Worm (Caenorhabditis elegans) whole organism, L1 larva: Measurements from ENCODE around the gene T05C7.7.

Source experiments
- F16B12.6 ChIP-seq: fragments of 150-350 bp; optimal IDR thresholded peaks from 2 replicates; lab custom pipeline; 2014; ENCODE audit warnings: missing biosample characterization, missing genetic modification characterization
- blmp-1 ChIP-seq: fragments of 150-350 bp; optimal IDR thresholded peaks from 2 replicates; lab custom pipeline; 2014; ENCODE audit warnings: missing biosample characterization, missing genetic modification characterization
- ceh-82 ChIP-seq, 3 experiments: fragments of 150-350 bp in 1 of 3; sonication (generic microtip) in 2 of 3; optimal IDR thresholded peaks; 2 replicates each; lab custom pipeline; 2014 to 2017; ENCODE audit warnings: missing biosample characterization in 3 of 3, missing genetic modification characterization in 3 of 3
- ceh-88 ChIP-seq: fragments of 200-800 bp; sonication (Bioruptor generic); IDR thresholded peaks from 2 replicates; pipeline ENCODE4 v1.3.6; 2022; ENCODE audit warnings: missing genetic modification characterization, missing compliant biosample characterization
- ceh-90 ChIP-seq: sonication (generic microtip); optimal IDR thresholded peaks from 2 replicates; lab custom pipeline; 2016; ENCODE audit warnings: missing genetic modification characterization, missing compliant biosample characterization
- dsc-1 ChIP-seq: sonication (generic microtip); optimal IDR thresholded peaks from 2 replicates; lab custom pipeline; 2016; ENCODE audit warnings: mild to moderate bottlenecking, missing genetic modification characterization, missing compliant biosample characterization
- efl-1 ChIP-seq, 4 experiments: fragments of 150-350 bp; optimal IDR thresholded peaks in 3 of 4; peaks in 1 of 4; 1 replicate in 1 of 4; 2 replicates in 3 of 4; lab custom pipeline; 2014; ENCODE audit warnings: missing biosample characterization in 2 of 4, missing genetic modification characterization in 2 of 4, missing genetic modification reagents in 2 of 4
- efl-3 ChIP-seq: fragments of 200-800 bp; sonication (Bioruptor generic); optimal IDR thresholded peaks from 2 replicates; lab custom pipeline; 2018; ENCODE audit warnings: mild to moderate bottlenecking, missing genetic modification characterization, missing compliant biosample characterization
- elt-2 ChIP-seq: sonication (generic microtip); optimal IDR thresholded peaks from 2 replicates; lab custom pipeline; 2016; ENCODE audit warnings: missing genetic modification characterization, mild to moderate bottlenecking, inconsistent platforms, missing compliant biosample characterization, missing genetic modification reagents
- elt-3 ChIP-seq, 6 experiments: fragments of 150-350 bp in 1 of 6; sonication (generic microtip); optimal IDR thresholded peaks; 2 replicates each; lab custom pipeline; 2017 to 2018; ENCODE audit warnings: missing biosample characterization in 6 of 6, missing genetic modification characterization in 6 of 6, inconsistent platforms in 1 of 6
- fkh-10 ChIP-seq: sonication (generic microtip); optimal IDR thresholded peaks from 2 replicates; lab custom pipeline; 2017; ENCODE audit warnings: missing biosample characterization, missing genetic modification reagents, missing genetic modification characterization
- fkh-4 ChIP-seq: sonication (generic microtip); optimal IDR thresholded peaks from 2 replicates; lab custom pipeline; 2016; ENCODE audit warnings: missing compliant biosample characterization, missing genetic modification characterization, borderline replicate concordance
- fkh-8 ChIP-seq: sonication (generic microtip); optimal IDR thresholded peaks from 2 replicates; lab custom pipeline; 2016; ENCODE audit warnings: mild to moderate bottlenecking, missing genetic modification characterization, missing compliant biosample characterization
- grh-1 ChIP-seq: fragments of 200-800 bp; sonication (Bioruptor generic); IDR thresholded peaks from 2 replicates; pipeline ENCODE4 v1.3.6; 2022; ENCODE audit warnings: missing genetic modification reagents, missing genetic modification characterization, missing compliant biosample characterization
- hpl-2 ChIP-seq: fragments of 150-350 bp; optimal IDR thresholded peaks from 2 replicates; lab custom pipeline; 2014; ENCODE audit warnings: missing biosample characterization, missing genetic modification reagents, missing genetic modification characterization
- jun-1 ChIP-seq: fragments of 150-350 bp; optimal IDR thresholded peaks from 2 replicates; lab custom pipeline; 2014; ENCODE audit warnings: missing biosample characterization, missing genetic modification reagents, missing genetic modification characterization
- lin-14 ChIP-seq: fragments of 200-800 bp; sonication (Bioruptor generic); optimal IDR thresholded peaks from 2 replicates; lab custom pipeline; 2018; ENCODE audit warnings: mild to moderate bottlenecking, missing genetic modification characterization, moderate library complexity, missing compliant biosample characterization
- lin-15B ChIP-seq: fragments of 150-350 bp; sonication (generic microtip); optimal IDR thresholded peaks from 3 replicates; lab custom pipeline; 2014; ENCODE audit warnings: missing biosample characterization, missing genetic modification characterization
- lsy-2 ChIP-seq, 2 experiments: fragments of 150-350 bp; optimal IDR thresholded peaks; 2 replicates each; lab custom pipeline; 2014; ENCODE audit warnings: missing biosample characterization in 2 of 2, missing genetic modification characterization in 2 of 2
- mdl-1 ChIP-seq, 2 experiments: fragments of 150-350 bp; optimal IDR thresholded peaks; 2 replicates each; lab custom pipeline; 2014 to 2017; ENCODE audit warnings: missing biosample characterization in 2 of 2, missing genetic modification characterization in 2 of 2, inconsistent platforms in 1 of 2
- nhr-20 ChIP-seq: sonication (generic microtip); optimal IDR thresholded peaks from 2 replicates; lab custom pipeline; 2016; ENCODE audit warnings: mild to moderate bottlenecking, missing genetic modification characterization, missing compliant biosample characterization
- nhr-28 ChIP-seq: fragments of 150-350 bp; optimal IDR thresholded peaks from 2 replicates; lab custom pipeline; 2014; ENCODE audit warnings: missing biosample characterization, missing genetic modification characterization
- nhr-47 ChIP-seq: sonication (generic microtip); optimal IDR thresholded peaks from 2 replicates; lab custom pipeline; 2016; ENCODE audit warnings: mild to moderate bottlenecking, missing genetic modification characterization, moderate library complexity, missing compliant biosample characterization
- nhr-71 ChIP-seq: sonication (generic microtip); optimal IDR thresholded peaks from 2 replicates; lab custom pipeline; 2016; ENCODE audit warnings: mild to moderate bottlenecking, missing genetic modification characterization, moderate library complexity, missing compliant biosample characterization
- nhr-76 ChIP-seq: sonication (generic microtip); optimal IDR thresholded peaks from 2 replicates; lab custom pipeline; 2017; ENCODE audit warnings: missing biosample characterization, missing genetic modification characterization
- nhr-77 ChIP-seq: fragments of 150-350 bp; optimal IDR thresholded peaks from 2 replicates; lab custom pipeline; 2014; ENCODE audit warnings: missing biosample characterization, missing genetic modification characterization
- nhr-85 ChIP-seq: sonication (generic microtip); peaks from one replicate; lab custom pipeline; 2016; ENCODE audit warnings: missing genetic modification characterization, inconsistent platforms, missing compliant biosample characterization
- nhr-90 ChIP-seq: sonication (generic microtip); optimal IDR thresholded peaks from 2 replicates; lab custom pipeline; 2016; ENCODE audit warnings: mild to moderate bottlenecking, missing genetic modification characterization, missing compliant biosample characterization; ENCODE audit not compliant: poor library complexity
- pag-3 ChIP-seq: sonication (generic microtip); optimal IDR thresholded peaks from 2 replicates; lab custom pipeline; 2017; ENCODE audit warnings: missing genetic modification characterization, mild to moderate bottlenecking, missing compliant biosample characterization, antibody characterized with exemption, borderline replicate concordance; ENCODE audit not compliant: insufficient read depth
- pax-3 ChIP-seq: fragments of 200-800 bp; sonication (Bioruptor generic); optimal IDR thresholded peaks from 2 replicates; lab custom pipeline; 2018; ENCODE audit warnings: mild to moderate bottlenecking, missing genetic modification characterization, moderate library complexity, missing compliant biosample characterization
- pqm-1 ChIP-seq: sonication (generic microtip); optimal IDR thresholded peaks from 3 replicates; lab custom pipeline; 2017; ENCODE audit warnings: missing biosample characterization, missing genetic modification characterization
- rnt-1 ChIP-seq: sonication (generic microtip); optimal IDR thresholded peaks from 2 replicates; lab custom pipeline; 2016; ENCODE audit warnings: mild to moderate bottlenecking, missing genetic modification characterization, moderate library complexity, missing compliant biosample characterization
- skn-1 ChIP-seq: fragments of 150-350 bp; optimal IDR thresholded peaks from 2 replicates; lab custom pipeline; 2014; ENCODE audit warnings: missing biosample characterization, missing genetic modification characterization
- sox-4 ChIP-seq: sonication (generic microtip); optimal IDR thresholded peaks from 2 replicates; lab custom pipeline; 2016; ENCODE audit warnings: missing genetic modification characterization, missing compliant biosample characterization
- tbx-2 ChIP-seq: sonication (generic microtip); optimal IDR thresholded peaks from 2 replicates; lab custom pipeline; 2016; ENCODE audit warnings: missing genetic modification characterization, missing compliant biosample characterization
- unc-98 ChIP-seq: fragments of 200-800 bp; sonication (Bioruptor generic); IDR thresholded peaks from 2 replicates; pipeline ENCODE4 v1.3.6; 2022; ENCODE audit warnings: missing genetic modification characterization, missing compliant biosample characterization
- ztf-11 ChIP-seq, 2 experiments: sonication (generic microtip); optimal IDR thresholded peaks; 2 replicates each; lab custom pipeline; 2016 to 2017; ENCODE audit warnings: missing genetic modification characterization in 2 of 2, missing biosample characterization in 1 of 2, missing compliant biosample characterization in 1 of 2
- ztf-4 ChIP-seq: fragments of 150-350 bp; optimal IDR thresholded peaks from 2 replicates; lab custom pipeline; 2014; ENCODE audit warnings: missing biosample characterization, missing genetic modification characterization

Gene T05C7.7

ce11 chrIV:71266-71665 is 9.7 kb downstream of the T05C7.7 start:
- TF ChIP-seq pax-3 (no peak), efl-3 (no peak), fkh-8 (tag; lab: Kevin White, UChicago) (no peak), F16B12.6 (tag; lab: Kevin White, UChicago) (no peak), pag-3 (tag; lab: Kevin White, UChicago) (no peak), nhr-76 (no peak), efl-1 (optimal IDR thresholded peaks at IDR 0.05; lab: Kevin White, UChicago) (no peak), efl-1 (GFP tag; optimal IDR thresholded peaks at IDR 0.05 in 1 of 2; lab: Kevin White, UChicago) (peak in 1 of 2 experiments; percentile 3), ceh-90 (tag; lab: Kevin White, UChicago) (no peak)
- TF ChIP-seq, all 84 proteins: peak for 1

- TF ChIP-seq dsc-1 (tag; lab: Kevin White, UChicago) (peak; percentile 91), jun-1 (tag; lab: Kevin White, UChicago) (no peak), sox-4 (tag; lab: Kevin White, UChicago) (peak; percentile 33), nhr-47 (tag; lab: Kevin White, UChicago) (no peak)
These were observed 11.6 kb downstream of the T05C7.7 start for ce11 chrIV:73175-73574.

- TF ChIP-seq nhr-85 (tag; lab: Kevin White, UChicago) (no peak), grh-1 (GFP tag; lab: Robert Waterston, UW) (no peak)
These were observed 14.5 kb downstream of the T05C7.7 start, which contains the start of gene T05C7.8 for ce11 chrIV:76070-76469. Gene T05C7.8, plus strand, starts transcription at chrIV:76370.

DNA sequence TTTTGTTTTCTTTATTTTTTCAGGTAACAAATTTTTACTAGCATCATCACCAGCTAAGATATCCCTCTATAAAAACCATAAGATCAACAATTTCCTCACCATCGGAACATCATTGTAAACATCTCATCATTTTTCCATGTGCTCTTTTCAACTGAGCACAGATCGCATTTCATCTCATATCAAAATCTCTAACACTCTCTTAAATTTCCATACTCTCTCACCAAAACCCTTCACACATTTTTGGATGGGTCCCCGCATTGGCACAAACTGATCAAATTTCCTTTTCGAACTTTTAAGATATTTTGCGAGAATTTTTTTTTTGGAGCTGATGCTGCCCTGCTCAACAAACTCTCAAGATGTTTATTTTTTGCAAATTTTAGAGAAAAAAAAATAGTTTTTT is 15.9 kb downstream of the T05C7.7 start:
- TF ChIP-seq efl-1 (optimal IDR thresholded peaks at IDR 0.05; lab: Kevin White, UChicago) (no peak), efl-1 (GFP tag; optimal IDR thresholded peaks at IDR 0.05 in 1 of 2; lab: Kevin White, UChicago) (peak in 1 of 2 experiments; percentile 70), F16B12.6 (tag; lab: Kevin White, UChicago) (no peak)

- TF ChIP-seq nhr-85 (tag; lab: Kevin White, UChicago) (peak; percentile 22), grh-1 (GFP tag; lab: Robert Waterston, UW) (no peak)
These were observed 16.7 kb downstream of the T05C7.7 start for ce11 chrIV:78206-78605.

DNA sequence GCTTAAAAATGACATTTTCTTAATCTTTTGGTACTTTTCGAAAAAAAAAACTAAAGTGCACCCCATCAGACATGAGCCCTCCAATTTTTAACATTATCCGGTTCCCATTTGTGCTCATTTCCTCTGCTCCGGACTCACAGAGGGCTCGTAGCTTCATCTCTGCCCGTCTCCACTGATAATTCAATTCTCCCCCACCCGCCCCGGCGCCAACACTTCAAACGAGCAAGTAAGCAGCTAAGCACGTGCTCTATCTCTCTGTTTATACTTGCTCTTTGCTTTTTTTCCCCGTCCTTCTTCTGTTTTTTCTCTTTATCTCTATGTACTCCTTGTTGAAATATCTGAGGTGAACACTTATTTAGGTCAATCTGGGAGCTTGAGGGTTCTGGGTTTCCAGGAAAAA is 17.7 kb downstream of the T05C7.7 start, which contains the start of gene T05C7.9:
Gene T05C7.9 (plus strand): TSS at position 72 of the 400 bp plus-strand sequence.
- TF ChIP-seq elt-2 (tag; lab: Kevin White, UChicago) (no peak), ztf-4 (no peak), fkh-4 (tag; lab: Kevin White, UChicago) (no peak), efl-1 (optimal IDR thresholded peaks at IDR 0.05; lab: Kevin White, UChicago) (no peak), efl-1 (GFP tag; optimal IDR thresholded peaks at IDR 0.05 in 1 of 2; lab: Kevin White, UChicago) (peak in 1 of 2 experiments; percentile 87), nhr-90 (tag; lab: Kevin White, UChicago) (no peak), nhr-20 (tag; lab: Kevin White, UChicago) (no peak), hpl-2 (GFP tag; lab: Kevin White, UChicago) (no peak), blmp-1 (tag; lab: Kevin White, UChicago) (no peak), ceh-88 (GFP tag; lab: Robert Waterston, UW) (no peak), elt-3 (tag; optimal IDR thresholded peaks at IDR 0.05; lab: Kevin White, UChicago) (no peak), sox-4 (tag; lab: Kevin White, UChicago) (no peak), mdl-1 (tag; optimal IDR thresholded peaks at IDR 0.05; lab: Kevin White, UChicago) (peak in 1 of 2 experiments; percentile 44), nhr-71 (peak; percentile 41), nhr-28 (tag; lab: Kevin White, UChicago) (no peak), lsy-2 (tag; optimal IDR thresholded peaks at IDR 0.05; lab: Kevin White, UChicago) (peak in 1 of 2 experiments; percentile 17), fkh-10 (GFP tag; lab: Kevin White, UChicago) (peak; percentile 33), ceh-82 (tag; optimal IDR thresholded peaks at IDR 0.05; lab: Kevin White, UChicago) (peak in 1 of 3 experiments; percentile 3), rnt-1 (peak; percentile 13), skn-1 (peak; percentile 17), unc-98 (GFP tag; lab: Robert Waterston, UW) (no peak), F16B12.6 (tag; lab: Kevin White, UChicago) (no peak), lin-14 (GFP tag; lab: Kevin White, UChicago) (peak; percentile 85), lin-15B (tag; lab: Kevin White, UChicago) (no peak), tbx-2 (tag; lab: Kevin White, UChicago) (peak; percentile 30), ztf-11 (tag; optimal IDR thresholded peaks at IDR 0.05; lab: Kevin White, UChicago) (no peak), nhr-47 (tag; lab: Kevin White, UChicago) (peak; percentile 11), nhr-77 (tag; lab: Kevin White, UChicago) (peak; percentile 9), pqm-1 (tag; lab: Kevin White, UChicago) (no peak), fkh-8 (tag; lab: Kevin White, UChicago) (peak; percentile 38)
